Worm (Caenorhabditis elegans): ENCODE data around the gene adr-2.

Gene adr-2

DNA sequence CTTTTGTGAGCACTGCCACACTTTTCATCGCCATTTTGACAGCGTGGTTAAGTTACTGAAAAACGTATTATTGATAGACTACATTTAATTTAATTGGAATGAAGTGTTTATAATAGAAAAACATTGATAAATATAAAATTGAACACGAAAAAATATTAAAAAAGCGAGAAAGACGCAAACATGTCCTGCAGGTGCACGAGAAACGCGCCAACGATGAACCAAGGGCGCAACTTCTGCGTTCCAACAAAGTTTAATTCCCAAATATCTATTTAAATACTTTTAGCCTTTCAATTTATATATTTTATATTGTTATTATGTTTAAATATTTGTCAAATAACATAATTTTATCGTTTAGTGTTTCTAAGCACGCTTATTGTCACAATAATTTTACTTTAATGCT, 1.5 kb upstream of the adr-2 start, which contains the start of gene ndus-8:
Gene ndus-8, minus strand, starts transcription at position 55 of the 400 bp plus-strand sequence.
- TF ChIP-seq ceh-16 (tag; optimal IDR thresholded peaks at IDR 0.05) (no peak), lsy-12 (tag; optimal IDR thresholded peaks at IDR 0.05) (peak; percentile 30), hmg-11 (tag; optimal IDR thresholded peaks at IDR 0.05) (peak; percentile 45), eor-1 (tag; optimal IDR thresholded peaks at IDR 0.05) (no peak), elt-2 (tag; optimal IDR thresholded peaks at IDR 0.05) (peak; percentile 32), ceh-28 (tag; optimal IDR thresholded peaks at IDR 0.05) (peak; percentile 7), elt-3 (tag; optimal IDR thresholded peaks at IDR 0.05) (no peak), nhr-25 (tag; optimal IDR thresholded peaks at IDR 0.05) (peak; percentile 44), ztf-11 (tag; optimal IDR thresholded peaks at IDR 0.05) (no peak), pqm-1 (tag; optimal IDR thresholded peaks at IDR 0.05) (no peak), nhr-12 (tag; optimal IDR thresholded peaks at IDR 0.05) (no peak), skn-1 (tag; optimal IDR thresholded peaks at IDR 0.05) (no peak), nfya-1 (tag; optimal IDR thresholded peaks at IDR 0.05; ENCODE audit: insufficient read depth) (peak; percentile 52), nhr-67 (tag; optimal IDR thresholded peaks at IDR 0.05) (no peak), lin-15B (tag; optimal IDR thresholded peaks at IDR 0.05) (peak; percentile 64), nhr-237 (tag; optimal IDR thresholded peaks at IDR 0.05) (no peak), unc-39 (tag; optimal IDR thresholded peaks at IDR 0.05) (no peak), sea-2 (GFP tag; optimal IDR thresholded peaks at IDR 0.05) (no peak), nhr-76 (tag; optimal IDR thresholded peaks at IDR 0.05) (no peak), lin-39 (tag; optimal IDR thresholded peaks at IDR 0.05) (peak; percentile 24), aly-2 (tag; optimal IDR thresholded peaks at IDR 0.05) (no peak), ztf-4 (tag; optimal IDR thresholded peaks at IDR 0.05) (no peak), mdl-1 (tag; optimal IDR thresholded peaks at IDR 0.05) (no peak), zag-1 (tag; optimal IDR thresholded peaks at IDR 0.05) (no peak), unc-62 (GFP tag; optimal IDR thresholded peaks at IDR 0.05) (no peak), nhr-23 (tag; optimal IDR thresholded peaks at IDR 0.05) (peak; percentile 89), daf-12 (tag; optimal IDR thresholded peaks at IDR 0.05) (no peak), pha-4 (tag; optimal IDR thresholded peaks at IDR 0.05) (peak; percentile 88), elt-1 (tag; optimal IDR thresholded peaks at IDR 0.05) (no peak), egl-5 (tag; optimal IDR thresholded peaks at IDR 0.05) (peak; percentile 5), ama-1 (optimal IDR thresholded peaks at IDR 0.05) (no peak), R02D3.7 (tag; optimal IDR thresholded peaks at IDR 0.05) (no peak), ceh-9 (tag; optimal IDR thresholded peaks at IDR 0.05) (no peak), snpc-4 (tag; optimal IDR thresholded peaks at IDR 0.05) (peak; percentile 90), jun-1 (tag; optimal IDR thresholded peaks at IDR 0.05) (peak; percentile 25), nhr-43 (tag; optimal IDR thresholded peaks at IDR 0.05; ENCODE audit: poor library complexity, severe bottlenecking) (peak; percentile 44), fkh-2 (tag; optimal IDR thresholded peaks at IDR 0.05) (no peak), fos-1 (tag; optimal IDR thresholded peaks at IDR 0.05) (no peak), mml-1 (tag; optimal IDR thresholded peaks at IDR 0.05) (no peak), egl-27 (tag; optimal IDR thresholded peaks at IDR 0.05) (no peak), nhr-77 (tag; optimal IDR thresholded peaks at IDR 0.05) (no peak), nhr-11 (tag; optimal IDR thresholded peaks at IDR 0.05) (no peak)

DNA sequence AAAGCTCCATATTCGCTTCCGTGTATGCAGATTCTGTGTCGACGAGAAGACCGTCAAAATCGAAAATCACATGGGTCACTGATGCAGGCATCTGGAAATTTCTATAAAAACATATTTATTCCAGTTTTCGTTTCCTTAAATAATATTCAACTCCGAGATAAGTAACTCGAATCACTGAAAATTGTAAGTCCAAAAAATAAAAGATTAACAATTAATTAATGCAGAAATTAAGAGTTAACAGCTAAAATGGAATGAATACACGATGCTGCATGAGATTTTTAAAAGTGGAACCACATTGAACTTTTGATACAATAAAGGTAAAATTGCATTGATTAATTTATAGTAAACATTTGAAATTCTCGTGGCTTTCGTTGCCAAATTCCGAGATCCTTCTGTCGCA, 1.8 kb downstream of the adr-2 start, which contains the start of gene R151.10:
Gene R151.10, minus strand, starts transcription at position 101 of the 400 bp plus-strand sequence.
- TF ChIP-seq nhr-43 (tag; optimal IDR thresholded peaks at IDR 0.05; ENCODE audit: poor library complexity, severe bottlenecking): no peak

DNA sequence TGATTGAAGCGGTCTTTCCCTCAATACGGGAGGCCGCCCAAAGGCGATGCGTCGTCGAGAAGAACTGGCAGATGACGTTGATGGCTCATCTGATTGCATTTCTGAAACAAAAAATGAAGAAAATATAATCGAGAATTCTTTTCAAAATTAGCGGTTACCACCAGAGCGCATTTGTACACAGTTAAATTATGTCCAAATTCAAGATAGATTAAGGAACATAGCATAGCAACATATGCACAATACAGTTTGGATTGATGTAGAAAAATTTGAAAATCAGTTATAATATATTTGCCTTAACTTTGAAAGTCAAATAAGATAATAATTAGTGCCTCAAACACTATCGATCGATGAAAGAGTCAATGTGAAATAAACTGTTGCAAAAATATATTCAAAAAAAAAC, 3.0 kb downstream of the adr-2 start, which contains the start of gene R151.8:
Gene R151.8, minus strand, starts transcription at position 101 of the 400 bp plus-strand sequence.
- no peak for TF ChIP-seq daf-12 (tag; optimal IDR thresholded peaks at IDR 0.05)
- no peak for TF ChIP-seq tbx-2 (tag; optimal IDR thresholded peaks at IDR 0.05)
- TF ChIP-seq hmg-11 (tag; optimal IDR thresholded peaks at IDR 0.05): no peak
- TF ChIP-seq elt-1 (tag; optimal IDR thresholded peaks at IDR 0.05): no peak
- no peak for TF ChIP-seq elt-3 (tag; optimal IDR thresholded peaks at IDR 0.05)
- no peak for TF ChIP-seq nhr-77 (tag; optimal IDR thresholded peaks at IDR 0.05)
- TF ChIP-seq ceh-82 (tag; optimal IDR thresholded peaks at IDR 0.05): no peak
- no peak for TF ChIP-seq egl-27 (tag; optimal IDR thresholded peaks at IDR 0.05)
- TF ChIP-seq ztf-11 (tag; optimal IDR thresholded peaks at IDR 0.05): no peak
- no peak for TF ChIP-seq jun-1 (tag; optimal IDR thresholded peaks at IDR 0.05)
- no peak for TF ChIP-seq ceh-16 (tag; optimal IDR thresholded peaks at IDR 0.05)
- no peak for TF ChIP-seq lin-39 (tag; optimal IDR thresholded peaks at IDR 0.05)
- TF ChIP-seq egl-5 (tag; optimal IDR thresholded peaks at IDR 0.05): no peak
- no peak for TF ChIP-seq nhr-67 (tag; optimal IDR thresholded peaks at IDR 0.05)
- TF ChIP-seq lsy-12 (tag; optimal IDR thresholded peaks at IDR 0.05): no peak
